Worm (Caenorhabditis elegans) whole organism, L4 larva: ENCODE data around the gene F58F6.6.
"Not testable (repeated sequence)": the region's sequence is repeated elsewhere in the genome, so short reads cannot be mapped to it uniquely, and the experiment has no call there.

Experiments used
- F37D6.2 ChIP-seq: sonication (generic microtip); optimal IDR thresholded peaks from 2 replicates; lab custom pipeline; 2016; ENCODE audit warnings: mild to moderate bottlenecking, missing genetic modification characterization, missing compliant biosample characterization
- T20F7.1 ChIP-seq: fragments of 200-800 bp; sonication (Bioruptor generic); optimal IDR thresholded peaks from 2 replicates; lab custom pipeline; 2018; ENCODE audit warnings: mild to moderate bottlenecking, missing genetic modification characterization, missing compliant biosample characterization
- Y48G9A.11 ChIP-seq: fragments of 200-800 bp; sonication (Bioruptor generic); IDR thresholded peaks from 2 replicates; pipeline ENCODE4 v1.3.6; 2022; ENCODE audit warnings: missing genetic modification reagents, missing genetic modification characterization, missing compliant biosample characterization
- Y75B8A.6 ChIP-seq: fragments of 200-800 bp; sonication (Bioruptor generic); IDR thresholded peaks from 2 replicates; pipeline ENCODE4 v1.3.6; 2022; ENCODE audit warnings: missing genetic modification reagents, missing genetic modification characterization, missing compliant biosample characterization
- aha-1 ChIP-seq: fragments of 150-350 bp; peaks from one replicate; lab custom pipeline; 2014; ENCODE audit warnings: missing biosample characterization, missing genetic modification characterization
- attf-4 ChIP-seq: sonication (generic microtip); optimal IDR thresholded peaks from 3 replicates; lab custom pipeline; 2017; ENCODE audit warnings: missing biosample characterization, missing genetic modification characterization
- ceh-28 ChIP-seq: fragments of 150-350 bp; optimal IDR thresholded peaks from 2 replicates; lab custom pipeline; 2014; ENCODE audit warnings: missing biosample characterization, missing genetic modification reagents, missing genetic modification characterization
- dmd-6 ChIP-seq: fragments of 200-800 bp; sonication (Bioruptor generic); IDR thresholded peaks from 2 replicates; pipeline ENCODE4 v1.3.6; 2022; ENCODE audit warnings: missing genetic modification reagents, missing genetic modification characterization, missing compliant biosample characterization
- dpl-1 ChIP-seq: fragments of 150-350 bp; optimal IDR thresholded peaks from 2 replicates; lab custom pipeline; 2014; ENCODE audit warnings: missing biosample characterization, missing genetic modification reagents, missing genetic modification characterization
- dve-1 ChIP-seq: sonication (generic microtip); optimal IDR thresholded peaks from 2 replicates; lab custom pipeline; 2017; ENCODE audit warnings: antibody characterized with exemption, mild to moderate bottlenecking, missing genetic modification characterization, missing compliant biosample characterization; ENCODE audit not compliant: insufficient read depth
- egl-27 ChIP-seq: sonication (generic microtip); optimal IDR thresholded peaks from 3 replicates; lab custom pipeline; 2017; ENCODE audit warnings: missing biosample characterization, missing genetic modification reagents, missing genetic modification characterization
- fos-1 ChIP-seq: fragments of 150-350 bp; optimal IDR thresholded peaks from 2 replicates; lab custom pipeline; 2014; ENCODE audit warnings: missing biosample characterization, missing genetic modification characterization
- hif-1 ChIP-seq, 2 experiments: sonication (generic microtip); optimal IDR thresholded peaks; 2 replicates each; lab custom pipeline; 2016 to 2017; ENCODE audit warnings: missing compliant biosample characterization in 2 of 2, missing genetic modification characterization in 2 of 2, missing genetic modification reagents in 2 of 2, missing genotype in 2 of 2, mild to moderate bottlenecking in 1 of 2
- hlh-11 ChIP-seq: fragments of 200-800 bp; sonication (Bioruptor generic); optimal IDR thresholded peaks from 2 replicates; lab custom pipeline; 2018; ENCODE audit warnings: mild to moderate bottlenecking, missing genetic modification characterization, missing compliant biosample characterization
- hlh-30 ChIP-seq: sonication (generic microtip); optimal IDR thresholded peaks from 2 replicates; lab custom pipeline; 2017; ENCODE audit warnings: antibody characterized with exemption, mild to moderate bottlenecking, missing genetic modification characterization, missing compliant biosample characterization; ENCODE audit not compliant: insufficient read depth
- hmg-1.1 ChIP-seq: fragments of 200-800 bp; sonication (Bioruptor generic); IDR thresholded peaks from 2 replicates; pipeline ENCODE4 v1.3.6; 2022; ENCODE audit warnings: missing genetic modification reagents, missing genetic modification characterization, missing compliant biosample characterization
- lin-29 ChIP-seq: fragments of 200-800 bp; sonication (Bioruptor generic); IDR thresholded peaks from 2 replicates; pipeline ENCODE4 v1.3.6; 2022; ENCODE audit warnings: missing genetic modification reagents, missing genetic modification characterization, missing compliant biosample characterization
- lin-38 ChIP-seq: fragments of 200-800 bp; sonication (Bioruptor generic); IDR thresholded peaks from 2 replicates; pipeline ENCODE4 v1.3.6; 2022; ENCODE audit warnings: missing genetic modification reagents, missing genetic modification characterization, missing compliant biosample characterization
- lir-3 ChIP-seq: sonication (generic microtip); optimal IDR thresholded peaks from 2 replicates; lab custom pipeline; 2016; ENCODE audit warnings: mild to moderate bottlenecking, missing genetic modification characterization, missing compliant biosample characterization
- lsy-2 ChIP-seq, 2 experiments: fragments of 150-350 bp in 1 of 2; sonication (generic microtip) in 1 of 2; optimal IDR thresholded peaks; 2 replicates each; lab custom pipeline; 2014 to 2017; ENCODE audit warnings: missing biosample characterization in 2 of 2, missing genetic modification characterization in 2 of 2
- madf-9 ChIP-seq: fragments of 200-800 bp; sonication (Bioruptor generic); conservative IDR thresholded peaks from 2 replicates; pipeline ENCODE4 v1.3.6; 2022; ENCODE audit warnings: missing genetic modification reagents, missing genetic modification characterization, missing compliant biosample characterization
- mdt-29 ChIP-seq: fragments of 200-800 bp; sonication (Bioruptor generic); IDR thresholded peaks from 2 replicates; pipeline ENCODE4 v1.3.6; 2022; ENCODE audit warnings: missing genetic modification reagents, missing genetic modification characterization, missing compliant biosample characterization
- mep-1 ChIP-seq: fragments of 150-350 bp; sonication (generic microtip); optimal IDR thresholded peaks from 3 replicates; lab custom pipeline; 2014; ENCODE audit warnings: missing biosample characterization, missing genetic modification characterization
- mes-2 ChIP-seq: sonication (generic microtip); optimal IDR thresholded peaks from 2 replicates; lab custom pipeline; 2016; ENCODE audit warnings: missing genotype, mild to moderate bottlenecking, missing genetic modification characterization, missing compliant biosample characterization; ENCODE audit not compliant: poor library complexity, severe bottlenecking
- nhr-237 ChIP-seq: sonication (generic microtip); optimal IDR thresholded peaks from 2 replicates; lab custom pipeline; 2017; ENCODE audit warnings: missing biosample characterization, missing genetic modification characterization
- set-16 ChIP-seq: fragments of 200-800 bp; sonication (Bioruptor generic); IDR thresholded peaks from 2 replicates; pipeline ENCODE4 v1.3.6; 2022; ENCODE audit warnings: missing genetic modification reagents, missing genetic modification characterization, missing compliant biosample characterization
- skn-1 ChIP-seq: fragments of 150-350 bp; optimal IDR thresholded peaks from 2 replicates; lab custom pipeline; 2014; ENCODE audit warnings: missing biosample characterization, missing genetic modification characterization
- spr-3 ChIP-seq: fragments of 200-800 bp; sonication (Bioruptor generic); optimal IDR thresholded peaks from 2 replicates; lab custom pipeline; 2018; ENCODE audit warnings: mild to moderate bottlenecking, missing genetic modification characterization, missing compliant biosample characterization
- tra-1 ChIP-seq: fragments of 200-800 bp; sonication (Bioruptor generic); IDR thresholded peaks from 2 replicates; pipeline ENCODE4 v1.3.6; 2022; ENCODE audit warnings: missing genetic modification reagents, missing genetic modification characterization, missing compliant biosample characterization
- unc-130 ChIP-seq: sonication (generic microtip); optimal IDR thresholded peaks from 2 replicates; lab custom pipeline; 2016; ENCODE audit warnings: missing genetic modification reagents, missing genetic modification characterization, missing compliant biosample characterization

F58F6.6 gene

ce11 chrIV:1340788-1341187, at the start of gene F58F6.6:
F58F6.6 (plus strand) TSS chrIV:1341088.
- TF ChIP-seq ceh-28 (tag; lab: Kevin White, UChicago); Y75B8A.6 (GFP tag; lab: Robert Waterston, UW); madf-9 (GFP tag; lab: Robert Waterston, UW): not testable (repeated sequence)

DNA sequence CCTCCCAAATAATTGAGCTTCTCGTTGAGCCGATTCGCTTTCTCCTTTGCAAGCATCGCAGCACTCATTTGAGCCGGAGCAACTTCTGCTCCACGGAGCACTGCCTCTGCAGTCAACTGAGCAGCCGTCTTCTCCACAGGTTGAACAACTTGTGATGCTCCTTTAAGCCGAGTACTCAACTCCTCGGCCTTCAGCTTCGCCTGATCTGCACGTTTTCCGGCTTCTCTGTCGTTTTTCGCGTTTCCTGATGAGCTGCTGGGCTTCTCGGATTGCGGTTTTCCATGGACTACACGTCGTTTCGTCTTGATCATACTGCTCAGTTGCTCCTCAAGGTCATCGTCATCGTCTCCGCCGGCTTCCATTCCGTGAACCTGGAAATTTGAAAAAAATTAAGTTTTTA, 41.9 kb upstream of the F58F6.6 start:
- TF ChIP-seq set-16 (GFP tag; lab: Robert Waterston, UW) (peak; percentile 56; the same call in 1 of the 2 replicates), aha-1 (tag; lab: Kevin White, UChicago) (peak; percentile 93), madf-9 (GFP tag; lab: Robert Waterston, UW) (no peak)

ce11 chrIV:1309600-1310207, 31.2 kb upstream of the F58F6.6 start, which contains the start of the genes ddx-46 and F53H1.4:
ddx-46 (minus strand) TSS chrIV:1309650.
F53H1.4 (plus strand) TSS chrIV:1310166.
- no peak for TF ChIP-seq set-16 (GFP tag; lab: Robert Waterston, UW)
- TF ChIP-seq aha-1 (tag; lab: Kevin White, UChicago): peak; percentile 96
- TF ChIP-seq F37D6.2 (tag; lab: Kevin White, UChicago): no peak
- peak; percentile 98 for TF ChIP-seq T20F7.1 (GFP tag; lab: Kevin White, UChicago)
- TF ChIP-seq dpl-1 (GFP tag; lab: Kevin White, UChicago): peak; percentile 87
- peak; percentile 17 for TF ChIP-seq hlh-11
- peak; percentile 76 for TF ChIP-seq lin-38 (GFP tag; lab: Robert Waterston, UW)
- peak in 1 of 2 experiments; percentile 47 for TF ChIP-seq lsy-2 (tag; optimal IDR thresholded peaks at IDR 0.05; lab: Kevin White, UChicago)
- peak; percentile 99 for TF ChIP-seq Y48G9A.11

DNA sequence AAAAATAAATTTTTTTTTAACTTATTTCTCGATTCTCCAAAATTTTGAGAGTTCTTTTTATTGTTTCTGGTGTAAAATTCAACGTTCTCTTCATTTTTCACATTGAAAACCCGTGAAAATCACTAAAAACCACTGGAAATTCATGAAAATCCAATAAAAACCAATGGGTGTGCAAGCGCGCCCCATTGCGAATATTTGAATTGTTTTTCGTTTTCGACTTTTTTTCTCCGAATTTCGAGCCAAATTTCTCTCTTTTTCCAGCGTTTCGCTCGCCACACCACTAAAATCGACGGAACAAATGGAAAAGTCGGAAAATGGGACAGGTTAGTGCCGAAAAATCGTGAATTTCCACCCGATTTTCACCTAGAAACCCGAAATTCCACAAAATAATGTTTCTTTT, 30.6 kb upstream of the F58F6.6 start:
- TF ChIP-seq lin-38 (GFP tag; lab: Robert Waterston, UW): peak; percentile 88
- TF ChIP-seq egl-27: no peak

DNA sequence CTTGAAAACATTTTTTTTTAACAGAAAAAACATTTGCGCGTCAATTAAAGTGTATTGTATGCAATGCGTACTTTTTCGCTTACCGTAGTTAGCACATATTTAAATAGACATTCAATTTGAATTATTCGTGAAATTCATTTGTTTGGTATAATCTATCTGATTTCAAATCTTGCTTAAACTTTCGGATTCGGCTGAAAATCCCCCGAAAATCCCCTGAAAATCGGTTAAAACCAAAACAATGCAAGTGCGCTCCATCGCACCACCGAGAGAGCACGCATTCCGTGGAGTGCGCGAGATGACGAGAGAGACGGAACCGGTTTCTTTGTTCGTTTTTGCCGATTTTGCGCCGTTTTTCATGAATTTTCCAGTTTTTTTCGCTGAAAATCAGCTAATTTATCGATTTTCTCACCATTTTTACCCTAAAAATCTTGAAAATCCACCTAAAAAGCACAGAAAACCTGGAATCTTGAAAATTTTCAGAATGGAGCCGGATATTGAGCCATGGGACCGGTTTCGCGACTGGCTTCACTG, 12.1 kb upstream of the F58F6.6 start, which contains the start of gene F53H1.3:
Gene F53H1.3 (plus strand): TSS at position 481 of the 531 bp plus-strand sequence.
- TF ChIP-seq hlh-30 (tag; lab: Kevin White, UChicago): peak; percentile 16
- TF ChIP-seq mdt-29 (GFP tag; lab: Robert Waterston, UW): no peak
- TF ChIP-seq lsy-2 (tag; optimal IDR thresholded peaks at IDR 0.05; lab: Kevin White, UChicago): peak in 1 of 2 experiments; percentile 76
- TF ChIP-seq dpl-1 (GFP tag; lab: Kevin White, UChicago): peak; percentile 40
- no peak for TF ChIP-seq hmg-1.1 (GFP tag; lab: Robert Waterston, UW)
- no peak for TF ChIP-seq spr-3
- TF ChIP-seq skn-1 (tag; lab: Kevin White, UChicago): no peak
- no peak for TF ChIP-seq lin-29 (GFP tag; lab: Robert Waterston, UW)
- no peak for TF ChIP-seq lir-3 (tag; lab: Kevin White, UChicago)
- peak; percentile 96 for TF ChIP-seq lin-38 (GFP tag; lab: Robert Waterston, UW)
- TF ChIP-seq Y48G9A.11: 0 out of 2 replicates have a peak, but pooled peaks have one; percentile 46
- no peak for TF ChIP-seq nhr-237

DNA sequence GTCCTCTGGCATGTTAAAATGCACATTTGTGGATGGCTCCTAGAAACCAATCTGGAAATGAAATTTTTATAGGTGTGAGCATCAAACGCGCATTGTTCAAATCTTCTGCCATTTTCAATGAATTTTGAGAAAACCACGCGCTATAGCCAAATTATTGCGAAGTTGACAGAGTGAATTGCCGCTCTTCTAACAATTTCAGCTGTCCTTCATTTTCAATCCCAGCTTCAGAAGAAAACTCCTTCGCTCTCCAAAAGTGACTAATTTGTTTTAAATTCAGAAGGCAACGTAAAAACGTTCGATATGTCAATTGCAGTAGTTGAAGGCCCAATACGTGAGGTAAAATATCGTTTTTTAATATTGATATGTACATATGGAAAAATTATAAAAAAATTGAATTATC, 2.5 kb downstream of the F58F6.6 start, which contains the start of gene F58F6.5:
Gene F58F6.5 (plus strand): TSS at position 301 of the 400 bp plus-strand sequence.
- not testable (repeated sequence) for TF ChIP-seq set-16 (GFP tag; lab: Robert Waterston, UW); tra-1 (GFP tag; lab: Robert Waterston, UW); skn-1 (tag; lab: Kevin White, UChicago)

DNA sequence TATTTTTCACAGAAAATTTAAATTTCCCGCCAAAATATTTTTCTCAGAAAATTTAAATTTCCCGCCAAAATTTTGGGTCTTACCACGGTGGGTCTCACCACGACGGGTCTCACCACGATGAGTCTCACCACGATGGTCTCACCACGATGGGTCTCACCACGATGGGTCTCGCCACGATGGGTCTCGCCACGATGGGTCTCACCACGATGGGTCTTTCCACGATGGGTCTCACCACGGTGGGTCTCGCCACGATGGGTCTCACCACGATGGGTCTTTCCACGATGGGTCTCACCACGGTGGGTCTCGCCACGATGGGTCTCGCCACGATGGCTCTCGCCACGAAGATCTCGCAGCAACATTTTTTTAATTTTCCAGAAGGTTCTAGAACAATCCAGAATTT, 4.5 kb downstream of the F58F6.6 start:
- TF ChIP-seq set-16 (GFP tag; lab: Robert Waterston, UW): peak; percentile 77
- TF ChIP-seq, all 104 proteins: peak for 1; not testable (repeated sequence) for 103

DNA sequence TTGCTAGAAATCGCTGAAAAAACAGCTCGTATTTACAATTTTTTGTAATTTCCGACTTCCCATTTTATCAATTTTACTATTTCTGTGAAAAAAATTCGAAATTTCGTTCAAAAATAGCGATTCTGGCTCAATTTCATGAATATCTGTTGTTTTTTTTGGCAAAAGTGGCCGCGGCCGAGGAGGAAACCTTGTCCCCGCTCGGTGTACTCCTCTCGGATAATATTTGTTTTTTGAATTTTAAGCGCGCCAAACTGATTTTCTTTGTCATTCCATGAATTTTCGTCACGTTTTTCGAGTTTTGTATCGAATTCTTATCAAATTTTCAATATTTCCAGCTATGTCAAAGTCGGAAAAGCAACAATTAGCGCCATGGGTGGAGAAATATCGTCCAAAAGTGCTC, 6.1 kb downstream of the F58F6.6 start, which contains the start of gene rfc-2:
Gene rfc-2 (plus strand): TSS at position 334 of the 400 bp plus-strand sequence.
- TF ChIP-seq mes-2 (tag; lab: Kevin White, UChicago): peak; percentile 95
- peak; percentile 18; the same call in 1 of the 2 replicates for TF ChIP-seq dmd-6 (GFP tag; lab: Robert Waterston, UW)
- no peak for TF ChIP-seq attf-4 (tag; lab: Kevin White, UChicago)
- TF ChIP-seq fos-1 (tag; lab: Kevin White, UChicago): no peak
- peak; percentile 63 for TF ChIP-seq dpl-1 (GFP tag; lab: Kevin White, UChicago)
- TF ChIP-seq mep-1 (tag; lab: Kevin White, UChicago): peak; percentile 27
- peak; percentile 35 for TF ChIP-seq unc-130 (GFP tag; lab: Kevin White, UChicago)
- TF ChIP-seq hif-1 (tag; optimal IDR thresholded peaks at IDR 0.05; lab: Kevin White, UChicago): peak in 1 of 2 experiments; percentile 67
- peak; percentile 47; the same call in 1 of the 2 replicates for TF ChIP-seq lin-38 (GFP tag; lab: Robert Waterston, UW)
- peak; percentile 94 for TF ChIP-seq aha-1 (tag; lab: Kevin White, UChicago)
- peak in 1 of 2 experiments; percentile 42 for TF ChIP-seq lsy-2 (tag; optimal IDR thresholded peaks at IDR 0.05; lab: Kevin White, UChicago)
- peak; percentile 12 for TF ChIP-seq hlh-30 (tag; lab: Kevin White, UChicago)
- TF ChIP-seq dve-1: no peak
- TF ChIP-seq F37D6.2 (tag; lab: Kevin White, UChicago): no peak
